Worm (Caenorhabditis elegans) whole organism, midembryonic: ENCODE measurements around the gene F47B7.3.

Source experiments
- cog-1 ChIP-seq: sonication (generic microtip); optimal IDR thresholded peaks from 2 replicates; lab custom pipeline; 2016; ENCODE audit warnings: missing genetic modification characterization, missing compliant biosample characterization
- flt-1 ChIP-seq: fragments of 200-800 bp; sonication (Bioruptor generic); IDR thresholded peaks from 2 replicates; pipeline ENCODE4 v1.3.6; 2022; ENCODE audit warnings: missing genetic modification characterization, missing compliant biosample characterization
- klf-2 ChIP-seq: fragments of 200-800 bp; sonication (Bioruptor generic); conservative IDR thresholded peaks from 2 replicates; pipeline ENCODE4 v1.3.6; 2022; ENCODE audit warnings: missing genetic modification reagents, missing genetic modification characterization, missing compliant biosample characterization
- ref-1 ChIP-seq: fragments of 200-800 bp; sonication (Bioruptor generic); conservative IDR thresholded peaks from 2 replicates; pipeline ENCODE4 v1.3.6; 2022; ENCODE audit warnings: missing genetic modification reagents, missing genetic modification characterization, missing compliant biosample characterization
- tab-1 ChIP-seq: fragments of 200-800 bp; sonication (Bioruptor generic); IDR thresholded peaks from 2 replicates; pipeline ENCODE4 v1.3.6; 2022; ENCODE audit warnings: missing genetic modification characterization, missing compliant biosample characterization

DNA sequence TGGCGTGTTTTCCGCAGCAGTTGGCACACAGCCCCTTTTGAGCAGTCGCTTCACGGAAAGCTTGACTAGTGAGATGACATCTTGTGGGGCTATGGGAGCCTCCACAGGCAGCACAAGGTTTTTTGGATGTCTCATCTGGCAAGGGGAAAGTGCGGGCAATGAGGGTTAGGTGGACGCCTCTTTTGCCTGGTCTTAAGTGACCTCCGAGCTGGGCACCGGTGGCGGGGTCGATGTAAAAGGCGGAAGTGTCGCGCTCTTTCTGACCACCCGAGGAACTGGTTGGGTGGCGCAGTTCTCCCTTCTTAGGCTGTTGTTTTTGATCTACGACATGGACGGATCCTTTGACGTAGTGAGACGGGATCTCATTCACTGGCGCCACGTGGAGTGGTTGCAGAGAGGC is 12.8 kb downstream of the F47B7.3 start:
- TF ChIP-seq cog-1 (no peak), flt-1 (no peak), ref-1 (GFP tag; lab: Robert Waterston, UW) (no peak), klf-2 (no peak), tab-1 (GFP tag; lab: Robert Waterston, UW) (no peak)
